Worm (Caenorhabditis elegans) whole organism, L2 larva: Measurements from ENCODE around the gene ntl-3.

ENCODE experiments used
- C34F6.9 ChIP-seq: fragments of 150-350 bp; optimal IDR thresholded peaks from 2 replicates; lab custom pipeline; 2014; ENCODE audit warnings: missing biosample characterization, missing genetic modification characterization
- F13H6.1 ChIP-seq: sonication (generic microtip); optimal IDR thresholded peaks from 2 replicates; lab custom pipeline; 2016; ENCODE audit warnings: missing genetic modification characterization, missing compliant biosample characterization
- R02D3.7 ChIP-seq: fragments of 150-350 bp; optimal IDR thresholded peaks from 2 replicates; lab custom pipeline; 2014; ENCODE audit warnings: missing biosample characterization, missing genetic modification characterization
- Y55F3AM.14 ChIP-seq: fragments of 200-800 bp; sonication (Bioruptor generic); optimal IDR thresholded peaks from 2 replicates; lab custom pipeline; 2018; ENCODE audit warnings: mild to moderate bottlenecking, missing genetic modification characterization, missing compliant biosample characterization
- ZK546.5 ChIP-seq: sonication (generic microtip); optimal IDR thresholded peaks from 2 replicates; lab custom pipeline; 2017; ENCODE audit warnings: missing biosample characterization, missing genetic modification characterization
- alr-1 ChIP-seq: fragments of 150-350 bp; optimal IDR thresholded peaks from 2 replicates; lab custom pipeline; 2014; ENCODE audit warnings: missing biosample characterization, missing genetic modification characterization
- aly-2 ChIP-seq: fragments of 150-350 bp; optimal IDR thresholded peaks from 2 replicates; lab custom pipeline; 2014; ENCODE audit warnings: missing biosample characterization, missing genetic modification characterization
- ama-1 ChIP-seq: fragments of 150-350 bp; optimal IDR thresholded peaks from 2 replicates; lab custom pipeline; 2018; ENCODE audit warnings: inconsistent platforms
- blmp-1 ChIP-seq: sonication (generic microtip); optimal IDR thresholded peaks from 2 replicates; lab custom pipeline; 2017; ENCODE audit warnings: missing genetic modification characterization, mild to moderate bottlenecking, missing compliant biosample characterization, antibody characterized with exemption, moderate library complexity; ENCODE audit not compliant: insufficient read depth
- ceh-82 ChIP-seq: fragments of 150-350 bp; optimal IDR thresholded peaks from 2 replicates; lab custom pipeline; 2014; ENCODE audit warnings: missing biosample characterization, missing genetic modification characterization
- crh-2 ChIP-seq: sonication (generic microtip); optimal IDR thresholded peaks from 2 replicates; lab custom pipeline; 2017; ENCODE audit warnings: missing biosample characterization, missing genetic modification characterization
- dmd-4 ChIP-seq: sonication (generic microtip); optimal IDR thresholded peaks from 2 replicates; lab custom pipeline; 2017; ENCODE audit warnings: missing biosample characterization, missing genetic modification characterization
- egl-27 ChIP-seq: sonication (generic microtip); optimal IDR thresholded peaks from 3 replicates; lab custom pipeline; 2017; ENCODE audit warnings: missing biosample characterization, missing genetic modification reagents, missing genetic modification characterization
- elt-1 ChIP-seq: fragments of 150-350 bp; optimal IDR thresholded peaks from 2 replicates; lab custom pipeline; 2014; ENCODE audit warnings: missing biosample characterization, missing genetic modification characterization
- lin-13 ChIP-seq: fragments of 150-350 bp; optimal IDR thresholded peaks from 2 replicates; lab custom pipeline; 2014; ENCODE audit warnings: missing biosample characterization, missing genetic modification reagents, missing genetic modification characterization
- lin-39 ChIP-seq: fragments of 150-350 bp; optimal IDR thresholded peaks from 2 replicates; lab custom pipeline; 2014; ENCODE audit warnings: missing biosample characterization, missing genetic modification reagents, missing genetic modification characterization
- lsy-2 ChIP-seq, 2 experiments: fragments of 150-350 bp in 1 of 2; sonication (generic microtip) in 1 of 2; optimal IDR thresholded peaks; 2 replicates each; lab custom pipeline; 2014 to 2017; ENCODE audit warnings: missing biosample characterization in 2 of 2, missing genetic modification characterization in 2 of 2
- mab-5 ChIP-seq: fragments of 150-350 bp; optimal IDR thresholded peaks from 2 replicates; lab custom pipeline; 2014; ENCODE audit warnings: missing biosample characterization, missing genetic modification characterization
- mbf-1 ChIP-seq: sonication (generic microtip); optimal IDR thresholded peaks from 2 replicates; lab custom pipeline; 2017; ENCODE audit warnings: missing biosample characterization, missing genetic modification characterization
- nhr-10 ChIP-seq: sonication (generic microtip); optimal IDR thresholded peaks from 2 replicates; lab custom pipeline; 2017; ENCODE audit warnings: missing biosample characterization, missing genetic modification characterization
- nhr-11 ChIP-seq: fragments of 150-350 bp; optimal IDR thresholded peaks from 2 replicates; lab custom pipeline; 2014; ENCODE audit warnings: missing biosample characterization, missing genetic modification characterization
- nhr-12 ChIP-seq: fragments of 150-350 bp; optimal IDR thresholded peaks from 2 replicates; lab custom pipeline; 2014; ENCODE audit warnings: missing biosample characterization, missing genetic modification characterization
- nhr-129 ChIP-seq: fragments of 150-350 bp; optimal IDR thresholded peaks from 2 replicates; lab custom pipeline; 2014; ENCODE audit warnings: missing biosample characterization, missing genetic modification characterization
- nhr-21 ChIP-seq: fragments of 150-350 bp; optimal IDR thresholded peaks from 2 replicates; lab custom pipeline; 2014; ENCODE audit warnings: missing biosample characterization, missing genetic modification characterization
- nhr-237 ChIP-seq: fragments of 150-350 bp; optimal IDR thresholded peaks from 2 replicates; lab custom pipeline; 2014; ENCODE audit warnings: missing biosample characterization, missing genetic modification characterization
- nhr-25 ChIP-seq: fragments of 150-350 bp; sonication (generic microtip); optimal IDR thresholded peaks from 3 replicates; lab custom pipeline; 2014; ENCODE audit warnings: missing biosample characterization, missing genetic modification characterization
- nhr-6 ChIP-seq: fragments of 150-350 bp; optimal IDR thresholded peaks from 2 replicates; lab custom pipeline; 2014; ENCODE audit warnings: missing biosample characterization, missing genetic modification characterization
- nhr-77 ChIP-seq: fragments of 150-350 bp; optimal IDR thresholded peaks from 2 replicates; lab custom pipeline; 2014; ENCODE audit warnings: missing biosample characterization, missing genetic modification characterization
- sem-4 ChIP-seq: fragments of 150-350 bp; optimal IDR thresholded peaks from 2 replicates; lab custom pipeline; 2014; ENCODE audit warnings: missing biosample characterization, missing genetic modification reagents, missing genetic modification characterization
- sma-9 ChIP-seq, 2 experiments: fragments of 150-350 bp in 1 of 2; sonication (generic microtip) in 1 of 2; optimal IDR thresholded peaks; 2 replicates each; lab custom pipeline; 2014 to 2016; ENCODE audit warnings: missing genetic modification characterization in 2 of 2, mild to moderate bottlenecking in 1 of 2, missing biosample characterization in 1 of 2, missing compliant biosample characterization in 1 of 2, missing genetic modification reagents in 1 of 2, moderate library complexity in 1 of 2
- snpc-4 ChIP-seq: fragments of 150-350 bp; optimal IDR thresholded peaks from 2 replicates; lab custom pipeline; 2014; ENCODE audit warnings: missing biosample characterization, missing genetic modification characterization
- unc-39 ChIP-seq: fragments of 150-350 bp; optimal IDR thresholded peaks from 2 replicates; lab custom pipeline; 2014; ENCODE audit warnings: missing biosample characterization, missing genetic modification characterization
- unc-55 ChIP-seq: fragments of 150-350 bp; sonication (generic microtip); optimal IDR thresholded peaks from 3 replicates; lab custom pipeline; 2014; ENCODE audit warnings: missing biosample characterization, missing genetic modification reagents, missing genetic modification characterization
- zag-1 ChIP-seq: fragments of 150-350 bp; optimal IDR thresholded peaks from 2 replicates; lab custom pipeline; 2014; ENCODE audit warnings: missing biosample characterization, missing genetic modification characterization
- ztf-4 ChIP-seq: fragments of 150-350 bp; optimal IDR thresholded peaks from 2 replicates; lab custom pipeline; 2014; ENCODE audit warnings: missing biosample characterization, missing genetic modification characterization

ntl-3 gene

ce11 chrIII:11869231-11869912 is 23.1 kb upstream of the ntl-3 start, which contains the start of gene taf-12:
Gene taf-12, minus strand, starts transcription at chrIII:11869281.
- TF ChIP-seq sma-9 (GFP tag; optimal IDR thresholded peaks at IDR 0.05; lab: Kevin White, UChicago) (no peak), sma-9 (tag; optimal IDR thresholded peaks at IDR 0.05; lab: Kevin White, UChicago) (no peak), ama-1 (lab: Kevin White, UChicago) (no peak), blmp-1 (tag; lab: Kevin White, UChicago) (no peak), lin-39 (tag; lab: Kevin White, UChicago) (no peak), alr-1 (tag; lab: Kevin White, UChicago) (no peak), nhr-25 (tag; lab: Kevin White, UChicago) (no peak), nhr-6 (no peak), R02D3.7 (no peak), egl-27 (tag; lab: Kevin White, UChicago) (no peak), F13H6.1 (no peak), sem-4 (tag; lab: Kevin White, UChicago) (no peak), nhr-129 (tag; lab: Kevin White, UChicago) (no peak), lin-13 (GFP tag; lab: Kevin White, UChicago) (no peak), ztf-4 (no peak), nhr-10 (tag; lab: Kevin White, UChicago) (no peak), nhr-77 (tag; lab: Kevin White, UChicago) (no peak), ZK546.5 (tag; lab: Kevin White, UChicago) (no peak), nhr-21 (tag; lab: Kevin White, UChicago) (no peak)

- TF ChIP-seq snpc-4 (tag; lab: Kevin White, UChicago) (no peak), ZK546.5 (tag; lab: Kevin White, UChicago) (no peak), sem-4 (tag; lab: Kevin White, UChicago) (no peak), crh-2 (tag; lab: Kevin White, UChicago) (no peak), ceh-82 (no peak), lin-13 (GFP tag; lab: Kevin White, UChicago) (no peak), nhr-12 (tag; lab: Kevin White, UChicago) (no peak), mbf-1 (tag; lab: Kevin White, UChicago) (no peak), lsy-2 (tag; optimal IDR thresholded peaks at IDR 0.05; lab: Kevin White, UChicago) (no peak), dmd-4 (tag; lab: Kevin White, UChicago) (no peak), nhr-11 (no peak), mab-5 (tag; lab: Kevin White, UChicago) (no peak), elt-1 (tag; lab: Kevin White, UChicago) (no peak)
Measured at ce11 chrIII:11866127-11866526, 19.9 kb upstream of the ntl-3 start.

ce11 chrIII:11862149-11862548 is 15.9 kb upstream of the ntl-3 start, which contains the start of gene Y56A3A.2:
Gene Y56A3A.2, minus strand, starts transcription at chrIII:11862249.
- no peak for TF ChIP-seq lin-13 (GFP tag; lab: Kevin White, UChicago)
- no peak for TF ChIP-seq aly-2 (tag; lab: Kevin White, UChicago)
- no peak for TF ChIP-seq snpc-4 (tag; lab: Kevin White, UChicago)
- TF ChIP-seq R02D3.7: no peak
- TF ChIP-seq nhr-237 (tag; lab: Kevin White, UChicago): no peak
- TF ChIP-seq Y55F3AM.14: no peak
- TF ChIP-seq nhr-25 (tag; lab: Kevin White, UChicago): no peak
- TF ChIP-seq, all 48 proteins: peak for 0

- TF ChIP-seq nhr-25 (tag; lab: Kevin White, UChicago) (no peak), zag-1 (tag; lab: Kevin White, UChicago) (no peak), lsy-2 (tag; optimal IDR thresholded peaks at IDR 0.05; lab: Kevin White, UChicago) (no peak), unc-55 (no peak), lin-39 (tag; lab: Kevin White, UChicago) (no peak), egl-27 (tag; lab: Kevin White, UChicago) (no peak), C34F6.9 (tag; lab: Kevin White, UChicago) (no peak), Y55F3AM.14 (no peak), unc-39 (no peak)
Measured at ce11 chrIII:11861123-11861522, 14.9 kb upstream of the ntl-3 start.
